Worm (Caenorhabditis elegans): ENCODE results near the gene elt-2.
A peak's percentile ranks its signal among the peaks of the same experiment; 100 is the strongest.

elt-2 gene

ce11 chrX:10528993-10529392, 48.0 kb downstream of the elt-2 start, which contains the start of the genes F14F3.5 and slcf-1:
Gene F14F3.5 (minus strand): TSS chrX:10529226.
Gene slcf-1 (plus strand): TSS chrX:10529294.
- TF ChIP-seq nhr-28 (tag; optimal IDR thresholded peaks at IDR 0.05), result peak; percentile 34
- TF ChIP-seq saeg-2 (GFP tag; IDR thresholded peaks at IDR 0.05), result no peak
- peak; percentile 51 for TF ChIP-seq dve-1 (tag; optimal IDR thresholded peaks at IDR 0.05; ENCODE audit: insufficient read depth)
- peak; percentile 51 for TF ChIP-seq dmd-6 (GFP tag; IDR thresholded peaks at IDR 0.05)
- TF ChIP-seq daf-12 (tag; optimal IDR thresholded peaks at IDR 0.05), result no peak
- peak; percentile 81 for TF ChIP-seq php-3 (GFP tag; IDR thresholded peaks at IDR 0.05)
- TF ChIP-seq hlh-11 (tag; optimal IDR thresholded peaks at IDR 0.05), result peak; percentile 40
- TF ChIP-seq pqm-1 (tag; optimal IDR thresholded peaks at IDR 0.05), result peak; percentile 57
- TF ChIP-seq unc-62 (GFP tag; optimal IDR thresholded peaks at IDR 0.05 in 1 of 2), result peak in 1 of 2 experiments; percentile 61
- no peak for TF ChIP-seq unc-62 (tag; optimal IDR thresholded peaks at IDR 0.05)
- no peak for TF ChIP-seq daf-16 (GFP tag; optimal IDR thresholded peaks at IDR 0.05)
- peak; percentile 49 for TF ChIP-seq daf-16 (tag; optimal IDR thresholded peaks at IDR 0.05)
- 0 out of 2 replicates have a peak, but pooled peaks have one; percentile 11 for TF ChIP-seq tra-1 (GFP tag; IDR thresholded peaks at IDR 0.05)

ce11 chrX:10532180-10532833, 51.3 kb downstream of the elt-2 start:
- TF ChIP-seq aha-1 (tag) (peak; percentile 3), ceh-28 (tag; optimal IDR thresholded peaks at IDR 0.05) (no peak), mep-1 (tag; optimal IDR thresholded peaks at IDR 0.05) (peak; percentile 24), T20F7.1 (GFP tag; optimal IDR thresholded peaks at IDR 0.05) (peak; percentile 32), lin-15B (tag; optimal IDR thresholded peaks at IDR 0.05) (no peak), hlh-30 (tag; optimal IDR thresholded peaks at IDR 0.05; ENCODE audit: insufficient read depth) (peak; percentile 23), ceh-20 (GFP tag; IDR thresholded peaks at IDR 0.05) (no peak), nhr-28 (tag; optimal IDR thresholded peaks at IDR 0.05) (peak; percentile 40), saeg-2 (GFP tag; IDR thresholded peaks at IDR 0.05) (no peak), php-3 (GFP tag; IDR thresholded peaks at IDR 0.05) (0 out of 2 replicates have a peak, but pooled peaks have one; percentile 34), mdl-1 (tag; optimal IDR thresholded peaks at IDR 0.05) (peak in 1 of 2 experiments; percentile 3), mes-2 (tag; optimal IDR thresholded peaks at IDR 0.05; ENCODE audit: poor library complexity, severe bottlenecking) (no peak), lin-1 (GFP tag; IDR thresholded peaks at IDR 0.05) (peak; percentile 60; the same call in 1 of the 2 replicates), hlh-11 (tag; optimal IDR thresholded peaks at IDR 0.05) (peak; percentile 50), pqm-1 (tag; optimal IDR thresholded peaks at IDR 0.05) (peak; percentile 10), unc-62 (GFP tag; optimal IDR thresholded peaks at IDR 0.05 in 1 of 2) (peak in 1 of 2 experiments; percentile 91), unc-62 (tag; optimal IDR thresholded peaks at IDR 0.05) (no peak), daf-12 (tag; optimal IDR thresholded peaks at IDR 0.05) (no peak), dve-1 (tag; optimal IDR thresholded peaks at IDR 0.05; ENCODE audit: insufficient read depth) (peak; percentile 57), Y75B8A.6 (GFP tag; IDR thresholded peaks at IDR 0.05) (no peak), nhr-48 (tag; optimal IDR thresholded peaks at IDR 0.05) (peak; percentile 56), zip-2 (tag; optimal IDR thresholded peaks at IDR 0.05) (no peak), dmd-6 (GFP tag; IDR thresholded peaks at IDR 0.05) (peak; percentile 52; the same call in 1 of the 2 replicates), ZK337.2 (GFP tag; IDR thresholded peaks at IDR 0.05) (no peak), daf-16 (GFP tag; optimal IDR thresholded peaks at IDR 0.05) (no peak), daf-16 (tag; optimal IDR thresholded peaks at IDR 0.05) (peak; percentile 63)

All from whole organism, L4 larva.